Worm (Caenorhabditis elegans): ENCODE data around the gene clec-162.

The clec-162 gene

ce11 chrIII:9713182-9713581 lies 11.8 kb downstream of the clec-162 start:
- no peak for TF ChIP-seq unc-62 (GFP tag; optimal IDR thresholded peaks at IDR 0.05)

ce11 chrIII:9711163-9711562 lies 13.9 kb downstream of the clec-162 start:
- no peak for TF ChIP-seq unc-62 (GFP tag; optimal IDR thresholded peaks at IDR 0.05)

ce11 chrIII:9705157-9705905 lies 19.7 kb downstream of the clec-162 start:
- TF ChIP-seq unc-62 (GFP tag; optimal IDR thresholded peaks at IDR 0.05): no peak

ce11 chrIII:9704606-9704938 lies 20.4 kb downstream of the clec-162 start:
- no peak for TF ChIP-seq unc-62 (GFP tag; optimal IDR thresholded peaks at IDR 0.05)

- no peak for TF ChIP-seq unc-62 (GFP tag; optimal IDR thresholded peaks at IDR 0.05)
These were observed 21.0 kb downstream of the clec-162 start for ce11 chrIII:9703747-9704605.

ce11 chrIII:9702665-9703252 lies 22.3 kb downstream of the clec-162 start:
- TF ChIP-seq unc-62 (GFP tag; optimal IDR thresholded peaks at IDR 0.05): no peak

- TF ChIP-seq unc-62 (GFP tag; optimal IDR thresholded peaks at IDR 0.05): no peak
These were observed 23.2 kb downstream of the clec-162 start for ce11 chrIII:9701798-9702197.

- no peak for TF ChIP-seq unc-62 (GFP tag; optimal IDR thresholded peaks at IDR 0.05)
These were observed 24.8 kb downstream of the clec-162 start for ce11 chrIII:9700114-9700690.

ce11 chrIII:9699576-9699975 lies 25.4 kb downstream of the clec-162 start, which contains the start of gene tlk-1:
tlk-1 (plus strand) TSS chrIII:9699876.
- no peak for TF ChIP-seq unc-62 (GFP tag; optimal IDR thresholded peaks at IDR 0.05)

ce11 chrIII:9698635-9699396 lies 26.2 kb downstream of the clec-162 start:
- no peak for TF ChIP-seq unc-62 (GFP tag; optimal IDR thresholded peaks at IDR 0.05)

ce11 chrIII:9697886-9698285 lies 27.1 kb downstream of the clec-162 start:
- no peak for TF ChIP-seq unc-62 (GFP tag; optimal IDR thresholded peaks at IDR 0.05)

- TF ChIP-seq unc-62 (GFP tag; optimal IDR thresholded peaks at IDR 0.05): no peak
These were observed 27.7 kb downstream of the clec-162 start for ce11 chrIII:9697323-9697722.

ce11 chrIII:9696417-9696816 lies 28.6 kb downstream of the clec-162 start, which contains the start of gene bud-31:
bud-31 (minus strand) TSS chrIII:9696517.
- no peak for TF ChIP-seq unc-62 (GFP tag; optimal IDR thresholded peaks at IDR 0.05)

- TF ChIP-seq unc-62 (GFP tag; optimal IDR thresholded peaks at IDR 0.05): no peak
These were observed 29.6 kb downstream of the clec-162 start for ce11 chrIII:9695379-9695778.

ce11 chrIII:9694474-9694873 lies 30.5 kb downstream of the clec-162 start, which contains the start of gene set-3:
set-3 (minus strand) TSS chrIII:9694574.
- no peak for TF ChIP-seq unc-62 (GFP tag; optimal IDR thresholded peaks at IDR 0.05)

Measured in whole organism, dauer.